Worm (Caenorhabditis elegans) whole organism, mixed stage, embryonic: Measurements from ENCODE around the gene C40A11.8.

Source experiments
- M03D4.4 ChIP-seq: sonication (generic microtip); optimal IDR thresholded peaks from 2 replicates; lab custom pipeline; 2017; ENCODE audit warnings: mild to moderate bottlenecking, missing genetic modification characterization, missing compliant biosample characterization
- blmp-1 ChIP-seq: fragments of 150-350 bp; optimal IDR thresholded peaks from 2 replicates; lab custom pipeline; 2014; ENCODE audit warnings: missing biosample characterization, missing genetic modification characterization
- ceh-39 ChIP-seq: fragments of 150-350 bp; optimal IDR thresholded peaks from 2 replicates; lab custom pipeline; 2014; ENCODE audit warnings: missing biosample characterization, missing genetic modification characterization
- ceh-43 ChIP-seq: fragments of 200-800 bp; sonication (Bioruptor generic); optimal IDR thresholded peaks from 2 replicates; lab custom pipeline; 2018; ENCODE audit warnings: mild to moderate bottlenecking, missing genetic modification characterization, moderate library complexity, missing compliant biosample characterization
- ceh-83 ChIP-seq: fragments of 200-800 bp; sonication (Bioruptor generic); optimal IDR thresholded peaks from 2 replicates; lab custom pipeline; 2018; ENCODE audit warnings: mild to moderate bottlenecking, missing genetic modification characterization, missing compliant biosample characterization
- ces-1 ChIP-seq: fragments of 150-350 bp; optimal IDR thresholded peaks from 2 replicates; lab custom pipeline; 2014; ENCODE audit warnings: missing biosample characterization, missing genetic modification reagents, missing genetic modification characterization
- cnd-1 ChIP-seq: fragments of 200-800 bp; sonication (Bioruptor generic); optimal IDR thresholded peaks from 2 replicates; lab custom pipeline; 2018; ENCODE audit warnings: mild to moderate bottlenecking, missing genetic modification characterization, missing compliant biosample characterization
- drap-1 ChIP-seq: fragments of 200-800 bp; sonication (Bioruptor generic); optimal IDR thresholded peaks from 3 replicates; lab custom pipeline; 2018; ENCODE audit warnings: mild to moderate bottlenecking, missing genetic modification characterization, missing compliant biosample characterization
- elt-1 ChIP-seq: sonication (generic microtip); optimal IDR thresholded peaks from 2 replicates; lab custom pipeline; 2017; ENCODE audit warnings: missing genetic modification characterization, mild to moderate bottlenecking, missing compliant biosample characterization, antibody characterized with exemption, moderate library complexity, borderline replicate concordance; ENCODE audit not compliant: insufficient read depth
- elt-3 ChIP-seq: fragments of 150-350 bp; optimal IDR thresholded peaks from 2 replicates; lab custom pipeline; 2014; ENCODE audit warnings: missing biosample characterization, missing genetic modification characterization
- flh-1 ChIP-seq: fragments of 200-800 bp; sonication (Bioruptor generic); optimal IDR thresholded peaks from 2 replicates; lab custom pipeline; 2018; ENCODE audit warnings: mild to moderate bottlenecking, missing genetic modification characterization, moderate library complexity, missing compliant biosample characterization
- ham-2 ChIP-seq: fragments of 200-800 bp; sonication (Bioruptor generic); optimal IDR thresholded peaks from 2 replicates; lab custom pipeline; 2018; ENCODE audit warnings: mild to moderate bottlenecking, missing genetic modification characterization, missing compliant biosample characterization
- hlh-1 ChIP-seq: fragments of 150-350 bp; optimal IDR thresholded peaks from 2 replicates; lab custom pipeline; 2014; ENCODE audit warnings: missing biosample characterization, missing genetic modification reagents, missing genetic modification characterization
- lin-13 ChIP-seq: fragments of 150-350 bp; optimal IDR thresholded peaks from 2 replicates; lab custom pipeline; 2014; ENCODE audit warnings: missing biosample characterization, missing genetic modification characterization
- lin-32 ChIP-seq: fragments of 200-800 bp; sonication (Bioruptor generic); optimal IDR thresholded peaks from 2 replicates; lab custom pipeline; 2018; ENCODE audit warnings: mild to moderate bottlenecking, missing genetic modification characterization, missing compliant biosample characterization
- lsy-2 ChIP-seq: fragments of 150-350 bp; optimal IDR thresholded peaks from 2 replicates; lab custom pipeline; 2014; ENCODE audit warnings: missing biosample characterization, missing genetic modification characterization
- mab-5 ChIP-seq: fragments of 150-350 bp; optimal IDR thresholded peaks from 2 replicates; lab custom pipeline; 2014; ENCODE audit warnings: missing biosample characterization, missing genetic modification characterization
- mep-1 ChIP-seq: fragments of 150-350 bp; optimal IDR thresholded peaks from 2 replicates; lab custom pipeline; 2017; ENCODE audit warnings: missing biosample characterization, missing genetic modification reagents, missing genetic modification characterization, inconsistent platforms
- nhr-12 ChIP-seq: fragments of 150-350 bp; optimal IDR thresholded peaks from 2 replicates; lab custom pipeline; 2014; ENCODE audit warnings: missing biosample characterization, missing genetic modification characterization
- nhr-2 ChIP-seq: fragments of 150-350 bp; optimal IDR thresholded peaks from 2 replicates; lab custom pipeline; 2014; ENCODE audit warnings: missing biosample characterization, missing genetic modification characterization
- nhr-237 ChIP-seq: fragments of 150-350 bp; optimal IDR thresholded peaks from 2 replicates; lab custom pipeline; 2014; ENCODE audit warnings: missing biosample characterization, missing genetic modification characterization
- nhr-76 ChIP-seq: sonication (generic microtip); optimal IDR thresholded peaks from 2 replicates; lab custom pipeline; 2017; ENCODE audit warnings: missing biosample characterization, missing genetic modification characterization
- pha-4 ChIP-seq: fragments of 150-350 bp; optimal IDR thresholded peaks from 2 replicates; lab custom pipeline; 2018; ENCODE audit warnings: missing biosample characterization, missing genetic modification reagents, missing genetic modification characterization
- sem-2 ChIP-seq: fragments of 200-800 bp; sonication (Bioruptor generic); optimal IDR thresholded peaks from 2 replicates; lab custom pipeline; 2018; ENCODE audit warnings: mild to moderate bottlenecking, missing genetic modification characterization, missing compliant biosample characterization
- sptf-1 ChIP-seq: sonication (generic microtip); optimal IDR thresholded peaks from 2 replicates; lab custom pipeline; 2017; ENCODE audit warnings: mild to moderate bottlenecking, missing genetic modification characterization, moderate library complexity, missing compliant biosample characterization
- tbx-8 ChIP-seq: fragments of 200-800 bp; sonication (Bioruptor generic); optimal IDR thresholded peaks from 2 replicates; lab custom pipeline; 2018; ENCODE audit warnings: mild to moderate bottlenecking, missing genetic modification characterization, moderate library complexity, missing compliant biosample characterization
- unc-120 ChIP-seq: sonication (generic microtip); optimal IDR thresholded peaks from 2 replicates; lab custom pipeline; 2017; ENCODE audit warnings: missing genetic modification characterization, missing compliant biosample characterization; ENCODE audit not compliant: poor library complexity, severe bottlenecking
- unc-39 ChIP-seq: fragments of 150-350 bp; optimal IDR thresholded peaks from 2 replicates; lab custom pipeline; 2014; ENCODE audit warnings: missing biosample characterization, missing genetic modification characterization
- zip-8 ChIP-seq: fragments of 150-350 bp; optimal IDR thresholded peaks from 2 replicates; lab custom pipeline; 2014; ENCODE audit warnings: missing biosample characterization, missing genetic modification characterization
- ztf-11 ChIP-seq: fragments of 150-350 bp; optimal IDR thresholded peaks from 2 replicates; lab custom pipeline; 2014; ENCODE audit warnings: missing biosample characterization, missing genetic modification characterization

Gene C40A11.8

ce11 chrII:2175367-2175766 lies 24.6 kb upstream of the C40A11.8 start, which contains the start of gene C33C12.7:
Gene C33C12.7, minus strand, starts transcription at chrII:2175467.
- no peak for TF ChIP-seq elt-1 (tag; lab: Kevin White, UChicago)
- TF ChIP-seq sptf-1 = no peak
- TF ChIP-seq ztf-11 (tag; lab: Kevin White, UChicago) = no peak
- TF ChIP-seq tbx-8 (GFP tag; lab: Kevin White, UChicago) = no peak
- no peak for TF ChIP-seq ham-2 (GFP tag; lab: Kevin White, UChicago)
- no peak for TF ChIP-seq ceh-39 (tag; lab: Kevin White, UChicago)
- no peak for TF ChIP-seq ceh-43 (GFP tag; lab: Kevin White, UChicago)
- no peak for TF ChIP-seq blmp-1
- no peak for TF ChIP-seq M03D4.4 (tag; lab: Kevin White, UChicago)
- TF ChIP-seq sem-2 (GFP tag; lab: Kevin White, UChicago) = no peak
- no peak for TF ChIP-seq flh-1 (GFP tag; lab: Kevin White, UChicago)
- TF ChIP-seq mep-1 (tag; lab: Kevin White, UChicago) = no peak
- TF ChIP-seq nhr-12 (tag; lab: Kevin White, UChicago) = no peak
- TF ChIP-seq nhr-2 (tag; lab: Kevin White, UChicago) = no peak
- no peak for TF ChIP-seq unc-120 (tag; lab: Kevin White, UChicago)
- no peak for TF ChIP-seq lin-13
- no peak for TF ChIP-seq lsy-2 (tag; lab: Kevin White, UChicago)
- TF ChIP-seq nhr-76 (tag; lab: Kevin White, UChicago) = no peak
- TF ChIP-seq elt-3 (tag; lab: Kevin White, UChicago) = no peak
- no peak for TF ChIP-seq nhr-237

- TF ChIP-seq nhr-2 (tag; lab: Kevin White, UChicago) = no peak
- TF ChIP-seq M03D4.4 (tag; lab: Kevin White, UChicago) = no peak
- TF ChIP-seq zip-8 (tag; lab: Kevin White, UChicago) = no peak
- no peak for TF ChIP-seq mab-5 (tag; lab: Kevin White, UChicago)
- no peak for TF ChIP-seq nhr-237
- no peak for TF ChIP-seq drap-1 (GFP tag; lab: Kevin White, UChicago)
- no peak for TF ChIP-seq mep-1 (tag; lab: Kevin White, UChicago)
- no peak for TF ChIP-seq pha-4 (tag; lab: Kevin White, UChicago)
- no peak for TF ChIP-seq unc-39
- no peak for TF ChIP-seq ceh-83 (GFP tag; lab: Kevin White, UChicago)
- TF ChIP-seq unc-120 (tag; lab: Kevin White, UChicago) = no peak
- TF ChIP-seq blmp-1 = no peak
- TF ChIP-seq ces-1 (GFP tag; lab: Kevin White, UChicago) = no peak
- no peak for TF ChIP-seq nhr-76 (tag; lab: Kevin White, UChicago)
- TF ChIP-seq ceh-39 (tag; lab: Kevin White, UChicago) = no peak
- no peak for TF ChIP-seq lin-13
- TF ChIP-seq nhr-12 (tag; lab: Kevin White, UChicago) = no peak
- TF ChIP-seq ztf-11 (tag; lab: Kevin White, UChicago) = no peak
- TF ChIP-seq lin-32 = no peak
- TF ChIP-seq, all 35 proteins: peak for 0
These were observed 19.4 kb upstream of the C40A11.8 start, which contains the start of gene C33C12.12 for ce11 chrII:2170085-2170484. Gene C33C12.12, minus strand, starts transcription at chrII:2170185.

DNA sequence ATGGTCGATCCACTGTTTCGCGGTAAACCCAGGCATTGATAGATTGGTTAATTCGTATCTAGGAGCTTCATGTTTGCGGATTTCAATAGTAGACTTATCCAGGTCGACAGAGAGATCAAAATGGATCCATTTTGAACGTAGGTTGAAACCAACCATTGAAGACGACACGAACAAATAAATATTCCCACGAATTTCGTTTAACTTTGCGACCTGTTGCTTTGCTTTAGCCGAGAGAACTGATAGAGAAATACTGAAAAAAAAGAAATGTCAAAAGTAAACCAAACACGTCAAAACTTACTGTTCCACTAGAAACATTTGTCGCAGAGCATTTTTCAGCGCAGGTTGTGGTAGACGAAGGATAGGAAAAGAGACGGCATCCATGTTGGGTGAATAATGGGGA lies 17.6 kb upstream of the C40A11.8 start, which contains the start of gene fbxb-38:
Gene fbxb-38 (minus strand): TSS at position 390 of the 400 bp plus-strand sequence.
- TF ChIP-seq ztf-11 (tag; lab: Kevin White, UChicago) (no peak), zip-8 (tag; lab: Kevin White, UChicago) (no peak), blmp-1 (no peak), mab-5 (tag; lab: Kevin White, UChicago) (no peak), hlh-1 (no peak), pha-4 (tag; lab: Kevin White, UChicago) (no peak), tbx-8 (GFP tag; lab: Kevin White, UChicago) (no peak), flh-1 (GFP tag; lab: Kevin White, UChicago) (no peak), unc-120 (tag; lab: Kevin White, UChicago) (no peak), ceh-39 (tag; lab: Kevin White, UChicago) (no peak), sptf-1 (no peak), nhr-12 (tag; lab: Kevin White, UChicago) (no peak), nhr-2 (tag; lab: Kevin White, UChicago) (no peak)

DNA sequence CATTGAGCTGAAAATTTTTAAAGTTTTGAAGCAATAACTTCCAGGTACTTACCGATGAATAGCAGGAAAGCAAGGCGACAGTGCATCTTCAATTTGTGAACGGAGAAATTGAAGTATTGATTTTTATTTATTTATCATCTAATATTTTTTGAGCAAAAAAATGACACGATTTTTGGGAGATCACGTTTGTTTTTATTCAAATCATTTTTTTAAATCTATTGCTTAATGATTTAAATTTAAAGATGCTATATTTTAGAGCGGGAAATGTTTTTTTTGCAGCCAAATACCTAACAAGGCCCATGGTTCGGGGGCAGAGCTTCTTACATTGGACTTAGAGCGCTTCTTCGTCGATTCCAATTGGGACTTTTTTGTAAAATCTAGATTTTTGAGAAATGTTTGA lies 15.6 kb upstream of the C40A11.8 start, which contains the start of gene C33C12.4:
Gene C33C12.4 (minus strand): TSS at position 101 of the 400 bp plus-strand sequence.
- TF ChIP-seq cnd-1 (tag; lab: Kevin White, UChicago) (no peak), elt-3 (tag; lab: Kevin White, UChicago) (no peak), mab-5 (tag; lab: Kevin White, UChicago) (no peak)
- TF ChIP-seq, all 35 proteins: peak for 0
